Worm (Caenorhabditis elegans) whole organism, L1 larva: ENCODE data around the gene C50H2.4.

ENCODE experiments used
- C04F5.9 ChIP-seq: sonication (generic microtip); optimal IDR thresholded peaks from 2 replicates; lab custom pipeline; 2016; ENCODE audit warnings: missing genetic modification characterization, missing compliant biosample characterization
- C34B4.2 ChIP-seq: sonication (generic microtip); optimal IDR thresholded peaks from 2 replicates; lab custom pipeline; 2017; ENCODE audit warnings: mild to moderate bottlenecking, missing genetic modification characterization, missing compliant biosample characterization
- F16B12.6 ChIP-seq: fragments of 150-350 bp; optimal IDR thresholded peaks from 2 replicates; lab custom pipeline; 2014; ENCODE audit warnings: missing biosample characterization, missing genetic modification characterization
- aha-1 ChIP-seq: fragments of 150-350 bp; optimal IDR thresholded peaks from 2 replicates; lab custom pipeline; 2014; ENCODE audit warnings: missing biosample characterization, missing genetic modification characterization
- ama-1 ChIP-seq: fragments of 150-350 bp; optimal IDR thresholded peaks from 2 replicates; lab custom pipeline; 2014
- blmp-1 ChIP-seq: fragments of 150-350 bp; optimal IDR thresholded peaks from 2 replicates; lab custom pipeline; 2014; ENCODE audit warnings: missing biosample characterization, missing genetic modification characterization
- ceh-63 ChIP-seq: fragments of 200-800 bp; sonication (Bioruptor generic); optimal IDR thresholded peaks from 2 replicates; lab custom pipeline; 2018; ENCODE audit warnings: mild to moderate bottlenecking, missing genetic modification characterization, missing compliant biosample characterization
- ceh-8 ChIP-seq: fragments of 200-800 bp; sonication (Bioruptor generic); optimal IDR thresholded peaks from 2 replicates; lab custom pipeline; 2018; ENCODE audit warnings: mild to moderate bottlenecking, missing genetic modification characterization, moderate library complexity, missing compliant biosample characterization
- ceh-88 ChIP-seq: fragments of 200-800 bp; sonication (Bioruptor generic); IDR thresholded peaks from 2 replicates; pipeline ENCODE4 v1.3.6; 2022; ENCODE audit warnings: missing genetic modification characterization, missing compliant biosample characterization
- dpl-1 ChIP-seq, 3 experiments: fragments of 150-350 bp in 2 of 3; sonication (generic microtip) in 1 of 3; optimal IDR thresholded peaks; 2 replicates each; lab custom pipeline; 2014 to 2017; ENCODE audit warnings: missing biosample characterization in 3 of 3, missing genetic modification characterization in 3 of 3, missing genetic modification reagents in 3 of 3
- dsc-1 ChIP-seq: sonication (generic microtip); optimal IDR thresholded peaks from 2 replicates; lab custom pipeline; 2016; ENCODE audit warnings: mild to moderate bottlenecking, missing genetic modification characterization, missing compliant biosample characterization
- efl-3 ChIP-seq: fragments of 200-800 bp; sonication (Bioruptor generic); optimal IDR thresholded peaks from 2 replicates; lab custom pipeline; 2018; ENCODE audit warnings: mild to moderate bottlenecking, missing genetic modification characterization, missing compliant biosample characterization
- egl-13 ChIP-seq: sonication (generic microtip); optimal IDR thresholded peaks from 2 replicates; lab custom pipeline; 2016; ENCODE audit warnings: missing genotype, missing genetic modification reagents, missing genetic modification characterization, missing compliant biosample characterization
- egl-27 ChIP-seq, 2 experiments: fragments of 150-350 bp in 1 of 2; sonication (generic microtip); optimal IDR thresholded peaks; 3 replicates each; lab custom pipeline; 2017 to 2018; ENCODE audit warnings: missing biosample characterization in 2 of 2, missing genetic modification characterization in 2 of 2, missing genetic modification reagents in 2 of 2
- ets-5 ChIP-seq: fragments of 200-800 bp; sonication (Bioruptor generic); IDR thresholded peaks from 2 replicates; pipeline ENCODE4 v1.3.6; 2022; ENCODE audit warnings: missing genetic modification characterization, missing compliant biosample characterization
- fkh-4 ChIP-seq: sonication (generic microtip); optimal IDR thresholded peaks from 2 replicates; lab custom pipeline; 2016; ENCODE audit warnings: missing compliant biosample characterization, missing genetic modification characterization, borderline replicate concordance
- fos-1 ChIP-seq: fragments of 150-350 bp; optimal IDR thresholded peaks from 2 replicates; lab custom pipeline; 2014; ENCODE audit warnings: missing biosample characterization, missing genetic modification characterization
- grh-1 ChIP-seq: fragments of 200-800 bp; sonication (Bioruptor generic); IDR thresholded peaks from 2 replicates; pipeline ENCODE4 v1.3.6; 2022; ENCODE audit warnings: missing genetic modification reagents, missing genetic modification characterization, missing compliant biosample characterization
- hlh-17 ChIP-seq: fragments of 200-800 bp; sonication (Bioruptor generic); optimal IDR thresholded peaks from 2 replicates; lab custom pipeline; 2018; ENCODE audit warnings: missing genetic modification characterization, mild to moderate bottlenecking, missing compliant biosample characterization, moderate library complexity, borderline replicate concordance
- lin-15B ChIP-seq: fragments of 150-350 bp; sonication (generic microtip); optimal IDR thresholded peaks from 3 replicates; lab custom pipeline; 2014; ENCODE audit warnings: missing biosample characterization, missing genetic modification characterization
- lin-35 ChIP-seq, 2 experiments: fragments of 150-350 bp; optimal IDR thresholded peaks; 2 replicates each; lab custom pipeline; 2014; ENCODE audit warnings: missing biosample characterization in 2 of 2, missing genetic modification characterization in 2 of 2, missing genetic modification reagents in 2 of 2
- lsy-2 ChIP-seq, 2 experiments: fragments of 150-350 bp; optimal IDR thresholded peaks; 2 replicates each; lab custom pipeline; 2014; ENCODE audit warnings: missing biosample characterization in 2 of 2, missing genetic modification characterization in 2 of 2
- mab-9 ChIP-seq: fragments of 200-800 bp; sonication (Bioruptor generic); IDR thresholded peaks from 2 replicates; pipeline ENCODE4 v1.3.6; 2022; ENCODE audit warnings: missing genetic modification reagents, missing genetic modification characterization, missing compliant biosample characterization
- mdl-1 ChIP-seq, 2 experiments: fragments of 150-350 bp; optimal IDR thresholded peaks; 2 replicates each; lab custom pipeline; 2014 to 2017; ENCODE audit warnings: missing biosample characterization in 2 of 2, missing genetic modification characterization in 2 of 2, inconsistent platforms in 1 of 2
- nhr-11 ChIP-seq: fragments of 150-350 bp; optimal IDR thresholded peaks from 2 replicates; lab custom pipeline; 2014; ENCODE audit warnings: missing biosample characterization, missing genetic modification characterization
- nhr-20 ChIP-seq: sonication (generic microtip); optimal IDR thresholded peaks from 2 replicates; lab custom pipeline; 2016; ENCODE audit warnings: mild to moderate bottlenecking, missing genetic modification characterization, missing compliant biosample characterization
- nhr-237 ChIP-seq: fragments of 150-350 bp; optimal IDR thresholded peaks from 2 replicates; lab custom pipeline; 2014; ENCODE audit warnings: missing biosample characterization, missing genetic modification characterization
- nhr-28 ChIP-seq: fragments of 150-350 bp; optimal IDR thresholded peaks from 2 replicates; lab custom pipeline; 2014; ENCODE audit warnings: missing biosample characterization, missing genetic modification characterization
- nhr-71 ChIP-seq: sonication (generic microtip); optimal IDR thresholded peaks from 2 replicates; lab custom pipeline; 2016; ENCODE audit warnings: mild to moderate bottlenecking, missing genetic modification characterization, moderate library complexity, missing compliant biosample characterization
- nhr-76 ChIP-seq: sonication (generic microtip); optimal IDR thresholded peaks from 2 replicates; lab custom pipeline; 2017; ENCODE audit warnings: missing biosample characterization, missing genetic modification characterization
- nhr-85 ChIP-seq: sonication (generic microtip); peaks from one replicate; lab custom pipeline; 2016; ENCODE audit warnings: missing genetic modification characterization, inconsistent platforms, missing compliant biosample characterization
- nhr-90 ChIP-seq: sonication (generic microtip); optimal IDR thresholded peaks from 2 replicates; lab custom pipeline; 2016; ENCODE audit warnings: mild to moderate bottlenecking, missing genetic modification characterization, missing compliant biosample characterization; ENCODE audit not compliant: poor library complexity
- pag-3 ChIP-seq: sonication (generic microtip); optimal IDR thresholded peaks from 2 replicates; lab custom pipeline; 2017; ENCODE audit warnings: missing genetic modification characterization, mild to moderate bottlenecking, missing compliant biosample characterization, antibody characterized with exemption, borderline replicate concordance; ENCODE audit not compliant: insufficient read depth
- snu-23 ChIP-seq: sonication (generic microtip); optimal IDR thresholded peaks from 2 replicates; lab custom pipeline; 2016; ENCODE audit warnings: missing genetic modification characterization, missing compliant biosample characterization
- sox-4 ChIP-seq: sonication (generic microtip); optimal IDR thresholded peaks from 2 replicates; lab custom pipeline; 2016; ENCODE audit warnings: missing genetic modification characterization, missing compliant biosample characterization
- sptf-1 ChIP-seq: fragments of 150-350 bp; optimal IDR thresholded peaks from 2 replicates; lab custom pipeline; 2014; ENCODE audit warnings: missing biosample characterization, missing genetic modification characterization
- swsn-7 ChIP-seq: sonication (generic microtip); optimal IDR thresholded peaks from 2 replicates; lab custom pipeline; 2016; ENCODE audit warnings: missing genetic modification characterization, missing compliant biosample characterization
- tbx-2 ChIP-seq: sonication (generic microtip); optimal IDR thresholded peaks from 2 replicates; lab custom pipeline; 2016; ENCODE audit warnings: missing genetic modification characterization, missing compliant biosample characterization
- unc-130 ChIP-seq: fragments of 150-350 bp; optimal IDR thresholded peaks from 2 replicates; lab custom pipeline; 2017; ENCODE audit warnings: missing biosample characterization, missing genetic modification characterization, inconsistent platforms
- unc-86 ChIP-seq: sonication (generic microtip); optimal IDR thresholded peaks from 2 replicates; lab custom pipeline; 2016; ENCODE audit warnings: missing genetic modification characterization, missing compliant biosample characterization
- unc-98 ChIP-seq: fragments of 200-800 bp; sonication (Bioruptor generic); IDR thresholded peaks from 2 replicates; pipeline ENCODE4 v1.3.6; 2022; ENCODE audit warnings: missing genetic modification characterization, missing compliant biosample characterization
- vab-15 ChIP-seq: sonication (generic microtip); optimal IDR thresholded peaks from 2 replicates; lab custom pipeline; 2017; ENCODE audit warnings: missing genotype, mild to moderate bottlenecking, missing genetic modification characterization, missing compliant biosample characterization
- zip-4 ChIP-seq: fragments of 200-800 bp; sonication (Bioruptor generic); optimal IDR thresholded peaks from 2 replicates; lab custom pipeline; 2018; ENCODE audit warnings: mild to moderate bottlenecking, missing genetic modification characterization, moderate library complexity, missing compliant biosample characterization
- ztf-11 ChIP-seq, 2 experiments: sonication (generic microtip); optimal IDR thresholded peaks; 2 replicates each; lab custom pipeline; 2016 to 2017; ENCODE audit warnings: missing genetic modification characterization in 2 of 2, missing biosample characterization in 1 of 2, missing compliant biosample characterization in 1 of 2
- ztf-4 ChIP-seq: fragments of 150-350 bp; optimal IDR thresholded peaks from 2 replicates; lab custom pipeline; 2014; ENCODE audit warnings: missing biosample characterization, missing genetic modification characterization

The C50H2.4 gene

DNA sequence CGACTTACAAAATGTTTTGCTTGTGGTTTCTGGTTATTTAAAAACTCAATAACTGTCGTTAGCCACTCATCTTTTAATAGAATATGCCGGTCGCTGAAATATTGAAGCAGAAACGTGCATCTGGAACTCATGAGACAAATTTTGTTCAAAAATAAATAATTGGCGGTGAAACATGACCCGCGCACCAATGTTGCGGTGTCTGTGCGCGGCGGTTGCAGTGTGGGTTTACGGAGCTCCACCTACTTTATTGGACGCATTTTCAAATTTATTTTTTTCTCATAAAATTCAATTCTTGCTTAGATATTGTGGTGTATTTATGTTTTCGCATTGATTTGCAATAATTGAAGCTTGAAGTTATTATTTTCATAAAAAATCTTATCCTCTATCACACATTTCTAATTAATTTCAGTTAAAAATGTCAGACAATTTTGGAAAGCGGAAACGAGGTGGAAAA, 13.9 kb downstream of the C50H2.4 start, which contains the start of the genes rmh-2 and suds-3 (continued):
- TF ChIP-seq mab-9 (GFP tag; lab: Robert Waterston, UW) (no peak), blmp-1 (tag; lab: Kevin White, UChicago) (peak; percentile 1), fkh-4 (tag; lab: Kevin White, UChicago) (no peak), egl-27 (tag; optimal IDR thresholded peaks at IDR 0.05; lab: Kevin White, UChicago) (no peak), sox-4 (tag; lab: Kevin White, UChicago) (no peak), F16B12.6 (tag; lab: Kevin White, UChicago) (no peak), ztf-4 (tag; lab: Kevin White, UChicago) (no peak), aha-1 (tag; lab: Kevin White, UChicago) (no peak), hlh-17 (no peak), grh-1 (GFP tag; lab: Robert Waterston, UW) (no peak), C04F5.9 (no peak), nhr-11 (tag; lab: Kevin White, UChicago) (no peak), nhr-237 (tag; lab: Kevin White, UChicago) (no peak), mdl-1 (tag; optimal IDR thresholded peaks at IDR 0.05; lab: Kevin White, UChicago) (peak in 1 of 2 experiments; percentile 16), nhr-71 (tag; lab: Kevin White, UChicago) (peak; percentile 50), ets-5 (GFP tag; lab: Robert Waterston, UW) (no peak), nhr-90 (peak; percentile 7), unc-86 (no peak), pag-3 (no peak), ceh-63 (GFP tag; lab: Kevin White, UChicago) (no peak), tbx-2 (tag; lab: Kevin White, UChicago) (no peak), ceh-88 (GFP tag; lab: Robert Waterston, UW) (no peak), fos-1 (tag; lab: Kevin White, UChicago) (no peak), nhr-20 (tag; lab: Kevin White, UChicago) (peak; percentile 31), C34B4.2 (tag; lab: Kevin White, UChicago) (no peak), sptf-1 (tag; lab: Kevin White, UChicago) (no peak), lin-35 (GFP tag; optimal IDR thresholded peaks at IDR 0.05; lab: Kevin White, UChicago) (peak; percentile 69 to 92)
- TF ChIP-seq, all 84 proteins: peak for 17

DNA sequence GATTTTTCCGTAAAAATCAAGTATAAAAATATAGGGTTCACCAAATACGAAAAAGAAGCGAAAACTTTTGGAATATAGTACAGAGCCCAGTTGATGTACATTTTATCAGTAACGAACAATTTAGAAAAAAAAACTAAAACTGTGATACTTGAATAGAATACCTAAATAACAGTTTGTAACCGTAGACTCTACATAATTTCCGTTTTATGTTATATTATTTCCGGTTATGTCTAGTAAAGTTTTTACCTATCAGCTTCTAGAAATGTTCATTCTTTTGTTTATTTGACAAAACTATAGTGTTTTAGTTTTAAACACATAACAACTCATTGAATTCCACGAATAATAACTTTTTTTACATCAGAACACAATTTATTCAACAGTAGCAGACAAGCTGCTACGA, 20.7 kb downstream of the C50H2.4 start, which contains the start of gene srj-33:
TSS of gene srj-33 (minus strand) at position 101 of the 400 bp plus-strand sequence.
- TF ChIP-seq blmp-1 (tag; lab: Kevin White, UChicago): no peak
- no peak for TF ChIP-seq egl-27 (tag; optimal IDR thresholded peaks at IDR 0.05; lab: Kevin White, UChicago)
- TF ChIP-seq ceh-8: no peak
- TF ChIP-seq unc-98 (GFP tag; lab: Robert Waterston, UW): no peak
- no peak for TF ChIP-seq vab-15 (tag; lab: Kevin White, UChicago)
- no peak for TF ChIP-seq nhr-11 (tag; lab: Kevin White, UChicago)
- TF ChIP-seq nhr-76 (tag; lab: Kevin White, UChicago): no peak
- no peak for TF ChIP-seq mdl-1 (tag; optimal IDR thresholded peaks at IDR 0.05; lab: Kevin White, UChicago)
- TF ChIP-seq efl-3 (GFP tag; lab: Kevin White, UChicago): no peak
- no peak for TF ChIP-seq nhr-28 (tag; lab: Kevin White, UChicago)
- no peak for TF ChIP-seq nhr-85 (tag; lab: Kevin White, UChicago)
- no peak for TF ChIP-seq dpl-1 (GFP tag; optimal IDR thresholded peaks at IDR 0.05; lab: Kevin White, UChicago)
- TF ChIP-seq lin-15B (tag; lab: Kevin White, UChicago): no peak
- TF ChIP-seq snu-23: no peak

DNA sequence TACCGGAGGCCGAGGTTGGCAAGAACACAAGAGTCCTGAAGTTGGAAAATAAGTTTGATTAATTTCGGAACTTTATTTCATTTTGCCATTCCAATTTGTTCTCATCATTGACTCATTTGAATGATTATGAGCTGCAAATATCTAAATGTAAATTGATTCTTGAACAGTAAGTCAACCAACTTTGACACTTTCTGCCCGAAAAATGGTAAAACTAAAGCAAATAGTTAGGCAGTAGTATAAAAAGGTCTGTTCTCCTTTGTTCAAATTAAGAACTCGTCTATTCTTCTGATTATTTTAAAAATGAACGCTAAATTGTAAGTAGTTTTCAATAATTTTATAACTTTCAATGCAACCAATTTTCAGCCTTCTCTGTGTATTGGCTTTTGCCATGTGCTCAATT, 26.3 kb downstream of the C50H2.4 start, which contains the start of gene fipr-12:
TSS of gene fipr-12 (plus strand) at position 301 of the 400 bp plus-strand sequence.
- TF ChIP-seq ztf-11 (tag; optimal IDR thresholded peaks at IDR 0.05; lab: Kevin White, UChicago) (no peak), ama-1 (lab: Kevin White, UChicago) (no peak), C34B4.2 (tag; lab: Kevin White, UChicago) (no peak), sptf-1 (tag; lab: Kevin White, UChicago) (no peak), ceh-63 (GFP tag; lab: Kevin White, UChicago) (no peak), zip-4 (GFP tag; lab: Kevin White, UChicago) (no peak), F16B12.6 (tag; lab: Kevin White, UChicago) (no peak), unc-130 (tag; lab: Kevin White, UChicago) (no peak), tbx-2 (tag; lab: Kevin White, UChicago) (no peak), egl-13 (tag; lab: Kevin White, UChicago) (no peak), C04F5.9 (no peak), dsc-1 (tag; lab: Kevin White, UChicago) (no peak), lsy-2 (tag; optimal IDR thresholded peaks at IDR 0.05; lab: Kevin White, UChicago) (no peak), nhr-90 (no peak), ztf-4 (tag; lab: Kevin White, UChicago) (no peak), fkh-4 (tag; lab: Kevin White, UChicago) (no peak), lin-15B (tag; lab: Kevin White, UChicago) (no peak), swsn-7 (tag; lab: Kevin White, UChicago) (no peak)
